Worm (Caenorhabditis elegans) whole organism, L1 larva: ENCODE results near the gene C39F7.1.

Experiments used
- alr-1 ChIP-seq: fragments of 200-800 bp; sonication (Bioruptor generic); optimal IDR thresholded peaks from 2 replicates; lab custom pipeline; 2018; ENCODE audit warnings: borderline replicate concordance, mild to moderate bottlenecking, missing genetic modification characterization, missing compliant biosample characterization
- fkh-10 ChIP-seq: sonication (generic microtip); optimal IDR thresholded peaks from 2 replicates; lab custom pipeline; 2017; ENCODE audit warnings: missing biosample characterization, missing genetic modification reagents, missing genetic modification characterization
- hpl-2 ChIP-seq: fragments of 150-350 bp; optimal IDR thresholded peaks from 2 replicates; lab custom pipeline; 2014; ENCODE audit warnings: missing biosample characterization, missing genetic modification reagents, missing genetic modification characterization
- lin-39 ChIP-seq: fragments of 150-350 bp; optimal IDR thresholded peaks from 2 replicates; lab custom pipeline; 2014; ENCODE audit warnings: missing biosample characterization, missing genetic modification reagents, missing genetic modification characterization
- lir-3 ChIP-seq: sonication (generic microtip); optimal IDR thresholded peaks from 2 replicates; lab custom pipeline; 2016; ENCODE audit warnings: mild to moderate bottlenecking, missing genetic modification characterization, moderate library complexity, missing compliant biosample characterization; ENCODE audit not compliant: poor library complexity
- lsy-2 ChIP-seq, 2 experiments: fragments of 150-350 bp; optimal IDR thresholded peaks; 2 replicates each; lab custom pipeline; 2014; ENCODE audit warnings: missing biosample characterization in 2 of 2, missing genetic modification characterization in 2 of 2
- mdl-1 ChIP-seq, 2 experiments: fragments of 150-350 bp; optimal IDR thresholded peaks; 2 replicates each; lab custom pipeline; 2014 to 2017; ENCODE audit warnings: missing biosample characterization in 2 of 2, missing genetic modification characterization in 2 of 2, inconsistent platforms in 1 of 2
- mep-1 ChIP-seq: fragments of 150-350 bp; optimal IDR thresholded peaks from 2 replicates; lab custom pipeline; 2014; ENCODE audit warnings: missing biosample characterization, missing genetic modification characterization
- nhr-11 ChIP-seq: fragments of 150-350 bp; optimal IDR thresholded peaks from 2 replicates; lab custom pipeline; 2014; ENCODE audit warnings: missing biosample characterization, missing genetic modification characterization
- nhr-76 ChIP-seq: sonication (generic microtip); optimal IDR thresholded peaks from 2 replicates; lab custom pipeline; 2017; ENCODE audit warnings: missing biosample characterization, missing genetic modification characterization
- nhr-77 ChIP-seq: fragments of 150-350 bp; optimal IDR thresholded peaks from 2 replicates; lab custom pipeline; 2014; ENCODE audit warnings: missing biosample characterization, missing genetic modification characterization
- swsn-7 ChIP-seq: sonication (generic microtip); optimal IDR thresholded peaks from 2 replicates; lab custom pipeline; 2016; ENCODE audit warnings: missing genetic modification characterization, missing compliant biosample characterization
- zag-1 ChIP-seq: fragments of 150-350 bp; optimal IDR thresholded peaks from 2 replicates; lab custom pipeline; 2014; ENCODE audit warnings: missing biosample characterization, missing genetic modification characterization
- ztf-4 ChIP-seq: fragments of 150-350 bp; optimal IDR thresholded peaks from 2 replicates; lab custom pipeline; 2014; ENCODE audit warnings: missing biosample characterization, missing genetic modification characterization

DNA sequence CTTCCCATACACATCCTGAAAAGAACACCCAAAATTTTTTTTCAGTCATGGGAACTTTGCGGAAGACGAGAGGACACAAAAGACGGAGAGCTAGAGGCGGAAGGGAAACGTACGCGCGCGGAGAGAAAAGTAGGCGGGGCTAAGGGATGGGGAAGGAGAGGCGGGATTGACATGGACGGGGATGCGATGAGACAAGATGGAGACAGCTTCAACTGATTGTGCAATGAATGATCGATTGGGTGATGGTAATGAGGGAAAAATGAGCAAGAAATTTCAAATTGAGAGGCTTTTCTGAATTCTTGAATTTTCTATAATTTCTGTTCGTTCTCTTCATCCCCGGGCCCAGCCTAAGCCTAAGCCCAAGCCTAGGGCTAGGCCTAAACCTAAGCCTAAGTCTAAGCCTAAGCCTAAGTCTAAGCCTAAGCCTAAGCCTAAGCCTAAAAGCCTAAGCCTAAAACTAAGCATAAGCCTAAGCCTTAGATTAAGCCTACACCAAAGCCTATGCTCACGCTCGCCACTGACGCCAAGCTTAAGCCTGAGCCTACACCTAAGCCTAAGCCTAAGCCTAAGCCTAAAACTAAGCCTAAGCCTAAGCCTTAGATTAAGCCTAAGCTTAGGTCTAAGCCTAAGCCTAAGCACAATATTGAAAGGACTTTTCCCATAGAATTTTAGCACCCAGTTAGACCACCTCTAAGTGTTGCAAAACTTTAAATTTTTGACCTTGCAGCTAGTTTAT, 23.6 kb upstream of the C39F7.1 start:
- TF ChIP-seq alr-1 (tag; lab: Kevin White, UChicago) (no peak), nhr-77 (no peak), ztf-4 (tag; lab: Kevin White, UChicago) (no peak), lir-3 (tag; lab: Kevin White, UChicago) (no peak), nhr-11 (tag; lab: Kevin White, UChicago) (no peak), fkh-10 (GFP tag; lab: Kevin White, UChicago) (no peak), zag-1 (no peak), hpl-2 (GFP tag; lab: Kevin White, UChicago) (no peak), mdl-1 (tag; optimal IDR thresholded peaks at IDR 0.05; lab: Kevin White, UChicago) (no peak), lsy-2 (tag; optimal IDR thresholded peaks at IDR 0.05; lab: Kevin White, UChicago) (no peak), lin-39 (tag; lab: Kevin White, UChicago) (no peak), mep-1 (tag; lab: Kevin White, UChicago) (no peak), swsn-7 (no peak), nhr-76 (tag; lab: Kevin White, UChicago) (no peak)
